Worm (Caenorhabditis elegans) whole organism, L4/young adult: ENCODE data around the gene F45H10.2.

Experiments
- dao-5 ChIP-seq: sonication (generic microtip); optimal IDR thresholded peaks from 2 replicates; lab custom pipeline; 2016; ENCODE audit warnings: missing genotype, missing genetic modification characterization, moderate library complexity, missing compliant biosample characterization
- him-1 ChIP-seq: sonication (generic microtip); optimal IDR thresholded peaks from 2 replicates; lab custom pipeline; 2016; ENCODE audit warnings: missing genotype, missing genetic modification reagents, missing genetic modification characterization, missing compliant biosample characterization

DNA sequence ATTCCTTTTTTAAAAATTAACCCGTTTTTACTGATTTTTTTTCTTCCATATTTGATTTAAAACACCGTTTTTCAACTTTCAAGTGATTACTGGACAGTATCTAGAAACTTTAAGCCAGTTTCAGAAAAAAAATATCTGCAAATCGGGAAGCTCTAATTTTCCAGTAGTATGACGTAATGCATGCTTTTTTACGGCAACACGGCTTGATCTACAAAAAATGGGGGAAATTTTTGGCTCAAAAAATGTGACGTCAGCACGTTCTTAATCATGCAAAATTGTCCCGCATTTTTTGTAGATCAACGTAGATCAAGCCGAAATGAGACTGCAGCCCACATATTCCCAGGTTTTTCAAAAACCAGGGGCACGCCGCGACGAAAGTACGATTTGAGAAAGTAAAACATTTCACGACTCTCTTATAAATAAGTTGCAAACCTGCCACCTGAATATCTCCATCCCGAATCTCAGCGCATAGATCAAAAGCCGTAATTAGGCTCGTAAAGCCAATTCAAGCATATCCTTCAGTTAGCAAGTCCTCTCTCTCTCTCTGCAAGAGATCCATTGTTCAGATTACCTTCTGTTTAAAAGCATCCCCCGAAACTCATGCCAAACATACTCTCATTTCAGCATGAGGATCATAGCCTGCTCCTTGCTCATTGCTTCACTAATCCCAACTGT is 10.9 kb downstream of the F45H10.2 start, which contains the start of gene E01G4.6:
- TF ChIP-seq him-1 (tag; lab: Kevin White, UChicago) = no peak
- TF ChIP-seq dao-5 (tag; lab: Kevin White, UChicago) = no peak
